Comparison of ENCODE assay signal across 2 worm cellular contexts in the genomic region with DNA sequence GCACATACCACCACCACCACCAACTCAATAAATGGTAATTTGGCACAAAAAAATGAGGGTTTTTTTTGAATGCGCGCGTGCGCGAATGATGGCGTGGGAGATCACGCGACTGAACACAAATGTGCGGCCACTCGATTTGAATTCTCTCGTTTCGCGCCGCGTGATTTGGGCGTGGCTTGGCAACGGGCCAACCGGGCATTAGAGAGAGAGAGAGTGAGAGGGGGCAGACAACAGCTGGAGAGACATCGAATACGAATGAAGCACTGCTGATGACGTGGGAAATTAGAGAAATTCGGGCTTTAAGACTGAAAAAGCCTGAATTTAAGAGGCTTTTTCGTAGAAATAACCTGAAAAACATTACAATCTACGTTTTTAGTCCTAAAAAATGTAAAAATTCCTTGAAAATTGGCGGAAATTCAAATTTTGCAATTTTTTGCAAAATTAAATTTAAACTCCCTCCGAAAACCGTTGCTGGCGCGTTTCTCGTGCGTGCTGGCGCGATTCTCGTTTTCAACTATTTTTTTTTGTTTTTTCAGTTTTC.
TF ChIP-seq lines count a peak whose summit lies in the region.

No protein-coding gene starts in this region.

TF ChIP-seq in whole organism, L1 larva, 84 proteins besides CTCF, POLR2A, EP300 and RAD21 (continued from another document):
- TF ChIP-seq ama-1 (optimal IDR thresholded peaks at IDR 0.05; lab: Kevin White, UChicago) (peak; percentile 85), unc-130 (tag; optimal IDR thresholded peaks at IDR 0.05; lab: Kevin White, UChicago) (peak; percentile 61), hpl-2 (GFP tag; optimal IDR thresholded peaks at IDR 0.05; lab: Kevin White, UChicago) (peak; percentile 81), sptf-1 (tag; optimal IDR thresholded peaks at IDR 0.05; lab: Kevin White, UChicago) (no peak), jun-1 (tag; optimal IDR thresholded peaks at IDR 0.05; lab: Kevin White, UChicago) (peak; percentile 88), mab-9 (GFP tag; IDR thresholded peaks at IDR 0.05; lab: Robert Waterston, UW) (peak; percentile 65), unc-62 (GFP tag; optimal IDR thresholded peaks at IDR 0.05; lab: Kevin White, UChicago) (no peak), ceh-8 (GFP tag; optimal IDR thresholded peaks at IDR 0.05; lab: Kevin White, UChicago) (peak; percentile 25), mdl-1 (tag; optimal IDR thresholded peaks at IDR 0.05; lab: Kevin White, UChicago) (peak; percentile 8 to 89), grh-1 (GFP tag; IDR thresholded peaks at IDR 0.05; lab: Robert Waterston, UW) (peak; percentile 71), dsc-1 (tag; optimal IDR thresholded peaks at IDR 0.05; lab: Kevin White, UChicago) (peak; percentile 97), pag-3 (tag; optimal IDR thresholded peaks at IDR 0.05; lab: Kevin White, UChicago; ENCODE audit: borderline replicate concordance, insufficient read depth) (peak; percentile 14), unc-30 (tag; optimal IDR thresholded peaks at IDR 0.05; lab: Kevin White, UChicago) (no peak), aha-1 (tag; optimal IDR thresholded peaks at IDR 0.05; lab: Kevin White, UChicago) (peak; percentile 8), lin-35 (GFP tag; optimal IDR thresholded peaks at IDR 0.05; lab: Kevin White, UChicago) (peak; percentile 96 to 97), mep-1 (tag; optimal IDR thresholded peaks at IDR 0.05; lab: Kevin White, UChicago) (peak; percentile 76), nhr-77 (tag; optimal IDR thresholded peaks at IDR 0.05; lab: Kevin White, UChicago) (peak; percentile 88), ztf-4 (tag; optimal IDR thresholded peaks at IDR 0.05; lab: Kevin White, UChicago) (peak; percentile 87), mef-2 (tag; optimal IDR thresholded peaks at IDR 0.05; lab: Kevin White, UChicago) (no peak), aly-2 (tag; optimal IDR thresholded peaks at IDR 0.05; lab: Kevin White, UChicago) (peak; percentile 48), efl-3 (GFP tag; optimal IDR thresholded peaks at IDR 0.05; lab: Kevin White, UChicago) (peak; percentile 60), nhr-47 (tag; optimal IDR thresholded peaks at IDR 0.05; lab: Kevin White, UChicago) (peak; percentile 97), nhr-12 (tag; optimal IDR thresholded peaks at IDR 0.05; lab: Kevin White, UChicago) (no peak), C04F5.9 (tag; optimal IDR thresholded peaks at IDR 0.05; lab: Kevin White, UChicago) (peak; percentile 71), alr-1 (tag; optimal IDR thresholded peaks at IDR 0.05; lab: Kevin White, UChicago; ENCODE audit: borderline replicate concordance) (no peak), ceh-82 (tag; optimal IDR thresholded peaks at IDR 0.05; lab: Kevin White, UChicago) (peak; percentile 76 to 85 (median 81)), elt-3 (tag; optimal IDR thresholded peaks at IDR 0.05; lab: Kevin White, UChicago) (peak in 2 of 6 experiments; percentile 26 to 41), C16A3.4 (tag; optimal IDR thresholded peaks at IDR 0.05; lab: Kevin White, UChicago) (peak; percentile 74)
TF ChIP-seq in whole organism, L1 larva: peak in this region for 64.

TF ChIP-seq in whole organism, young adult, 124 proteins besides CTCF, POLR2A, EP300 and RAD21 (continued from another document):
- TF ChIP-seq attf-3 (GFP tag; conservative IDR thresholded peaks at IDR 0.05; lab: Robert Waterston, UW) (peak; percentile 65), nhr-80 (tag; optimal IDR thresholded peaks at IDR 0.05; lab: Kevin White, UChicago) (peak; percentile 87), nhr-179 (tag; optimal IDR thresholded peaks at IDR 0.05; lab: Kevin White, UChicago) (peak; percentile 71), let-526 (GFP tag; IDR thresholded peaks at IDR 0.05; lab: Robert Waterston, UW) (0 out of 2 replicates have a peak, but pooled peaks have one; percentile 73), C17E4.6 (GFP tag; IDR thresholded peaks at IDR 0.05; lab: Robert Waterston, UW) (peak; percentile 80), F52B5.7 (tag; optimal IDR thresholded peaks at IDR 0.05; lab: Kevin White, UChicago) (peak; percentile 96), lin-35 (GFP tag; optimal IDR thresholded peaks at IDR 0.05; lab: Kevin White, UChicago) (peak; percentile 32 to 93 (median 87)), hlh-26 (GFP tag; conservative IDR thresholded peaks at IDR 0.05; lab: Robert Waterston, UW) (no peak), snpc-4 (GFP tag; optimal IDR thresholded peaks at IDR 0.05; lab: Kevin White, UChicago) (peak; percentile 7), snpc-4 (tag; optimal IDR thresholded peaks at IDR 0.05; lab: Kevin White, UChicago) (peak in 3 of 4 experiments; percentile 55 to 86 (median 79)), nhr-90 (tag; optimal IDR thresholded peaks at IDR 0.05; lab: Kevin White, UChicago) (peak; percentile 90), dpff-1 (tag; optimal IDR thresholded peaks at IDR 0.05; lab: Kevin White, UChicago) (peak; percentile 69), B0336.3 (GFP tag; IDR thresholded peaks at IDR 0.05; lab: Robert Waterston, UW) (peak; percentile 99), B0261.1 (tag; optimal IDR thresholded peaks at IDR 0.05; lab: Kevin White, UChicago) (peak; percentile 31), mes-4 (tag; optimal IDR thresholded peaks at IDR 0.05; lab: Kevin White, UChicago) (peak; percentile 44), lir-1 (GFP tag; conservative IDR thresholded peaks at IDR 0.05; lab: Robert Waterston, UW) (peak; percentile 82), ztf-18 (tag; optimal IDR thresholded peaks at IDR 0.05; lab: Kevin White, UChicago) (peak; percentile 96), ets-4 (GFP tag; optimal IDR thresholded peaks at IDR 0.05; lab: Kevin White, UChicago) (peak; percentile 97), ceh-40 (GFP tag; IDR thresholded peaks at IDR 0.05; lab: Robert Waterston, UW) (peak; percentile 52; the same call in 1 of the 2 replicates), sea-2 (GFP tag; IDR thresholded peaks at IDR 0.05; lab: Robert Waterston, UW) (0 out of 2 replicates have a peak, but pooled peaks have one; percentile 67), ceh-79 (tag; optimal IDR thresholded peaks at IDR 0.05; lab: Kevin White, UChicago) (peak; percentile 88), attf-5 (GFP tag; optimal IDR thresholded peaks at IDR 0.05; lab: Kevin White, UChicago) (peak; percentile 96), cebp-2 (GFP tag; IDR thresholded peaks at IDR 0.05; lab: Robert Waterston, UW) (0 out of 2 replicates have a peak, but pooled peaks have one; percentile 44), mxl-1 (tag; optimal IDR thresholded peaks at IDR 0.05; lab: Kevin White, UChicago) (peak; percentile 71), lag-1 (GFP tag; IDR thresholded peaks at IDR 0.05; lab: Robert Waterston, UW) (no peak), K11D2.4 (GFP tag; IDR thresholded peaks at IDR 0.05; lab: Robert Waterston, UW) (peak; percentile 93), Y53F4B.3 (GFP tag; IDR thresholded peaks at IDR 0.05; lab: Robert Waterston, UW) (no peak), snpc-3.4 (tag; optimal IDR thresholded peaks at IDR 0.05; lab: Kevin White, UChicago) (peak; percentile 5), lsl-1 (GFP tag; optimal IDR thresholded peaks at IDR 0.05; lab: Kevin White, UChicago) (peak; percentile 66), F57A8.1 (GFP tag; optimal IDR thresholded peaks at IDR 0.05; lab: Kevin White, UChicago) (no peak), F55B11.4 (tag; optimal IDR thresholded peaks at IDR 0.05; lab: Kevin White, UChicago; ENCODE audit: borderline replicate concordance, insufficient read depth) (no peak), F57C9.4 (tag; optimal IDR thresholded peaks at IDR 0.05; lab: Kevin White, UChicago) (peak; percentile 85), lin-26 (GFP tag; IDR thresholded peaks at IDR 0.05; lab: Robert Waterston, UW) (peak; percentile 86), akir-1 (GFP tag; optimal IDR thresholded peaks at IDR 0.05; lab: Kevin White, UChicago) (no peak), sptf-2 (GFP tag; optimal IDR thresholded peaks at IDR 0.05; lab: Kevin White, UChicago) (no peak), Y67H2A.10 (GFP tag; conservative IDR thresholded peaks at IDR 0.05; lab: Robert Waterston, UW) (peak; percentile 82), rec-8 (tag; optimal IDR thresholded peaks at IDR 0.05; lab: Kevin White, UChicago) (peak in 1 of 2 experiments; percentile 40), aptf-2 (GFP tag; conservative IDR thresholded peaks at IDR 0.05; lab: Robert Waterston, UW) (peak; percentile 36; the same call in 1 of the 2 replicates)
